Worm (Caenorhabditis elegans) whole organism, L4 larva: ENCODE results near the gene bgnt-1.5.

Experiments used
- ama-1 ChIP-seq: fragments of 150-350 bp; optimal IDR thresholded peaks from 2 replicates; lab custom pipeline; 2014; ENCODE audit warnings: inconsistent platforms, mixed read lengths
- nhr-10 ChIP-seq: fragments of 150-350 bp; optimal IDR thresholded peaks from 2 replicates; lab custom pipeline; 2014; ENCODE audit warnings: missing biosample characterization, missing genetic modification characterization
- nhr-237 ChIP-seq: sonication (generic microtip); optimal IDR thresholded peaks from 2 replicates; lab custom pipeline; 2017; ENCODE audit warnings: missing biosample characterization, missing genetic modification characterization
- nhr-77 ChIP-seq: fragments of 150-350 bp; optimal IDR thresholded peaks from 2 replicates; lab custom pipeline; 2014; ENCODE audit warnings: missing biosample characterization, missing genetic modification characterization
- tra-1 ChIP-seq: fragments of 200-800 bp; sonication (Bioruptor generic); IDR thresholded peaks from 2 replicates; pipeline ENCODE4 v1.3.6; 2022; ENCODE audit warnings: missing genetic modification reagents, missing genetic modification characterization, missing compliant biosample characterization

DNA sequence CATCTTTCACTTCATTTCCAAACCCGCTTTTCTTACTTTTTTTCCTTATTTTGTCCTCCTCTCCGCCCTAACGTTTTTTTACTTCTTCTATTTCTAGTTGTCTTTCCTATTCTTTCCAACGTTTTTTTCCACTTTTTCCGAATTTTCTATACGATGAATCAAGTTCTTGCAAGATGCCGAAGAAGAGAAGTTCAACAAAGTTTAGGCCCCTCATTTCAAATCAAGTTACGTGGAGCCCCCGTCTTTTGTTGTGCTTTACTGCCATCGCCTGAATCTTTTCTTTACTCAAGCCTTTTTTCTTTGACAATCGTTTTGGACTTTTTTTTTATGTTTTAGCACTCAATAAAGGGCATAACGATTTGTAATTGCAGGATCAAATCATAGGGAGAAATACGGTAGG is 30.8 kb downstream of the bgnt-1.5 start, which contains the start of gene unc-9:
- TF ChIP-seq ama-1 (lab: Kevin White, UChicago): no peak
- no peak for TF ChIP-seq nhr-237 (tag; lab: Kevin White, UChicago)
- no peak for TF ChIP-seq nhr-10 (tag; lab: Kevin White, UChicago)
- TF ChIP-seq nhr-77 (tag; lab: Kevin White, UChicago): no peak
- no peak for TF ChIP-seq tra-1 (GFP tag; lab: Robert Waterston, UW)
